Fruit fly (Drosophila melanogaster): ENCODE data around the gene CG4836.

CG4836 gene

DNA sequence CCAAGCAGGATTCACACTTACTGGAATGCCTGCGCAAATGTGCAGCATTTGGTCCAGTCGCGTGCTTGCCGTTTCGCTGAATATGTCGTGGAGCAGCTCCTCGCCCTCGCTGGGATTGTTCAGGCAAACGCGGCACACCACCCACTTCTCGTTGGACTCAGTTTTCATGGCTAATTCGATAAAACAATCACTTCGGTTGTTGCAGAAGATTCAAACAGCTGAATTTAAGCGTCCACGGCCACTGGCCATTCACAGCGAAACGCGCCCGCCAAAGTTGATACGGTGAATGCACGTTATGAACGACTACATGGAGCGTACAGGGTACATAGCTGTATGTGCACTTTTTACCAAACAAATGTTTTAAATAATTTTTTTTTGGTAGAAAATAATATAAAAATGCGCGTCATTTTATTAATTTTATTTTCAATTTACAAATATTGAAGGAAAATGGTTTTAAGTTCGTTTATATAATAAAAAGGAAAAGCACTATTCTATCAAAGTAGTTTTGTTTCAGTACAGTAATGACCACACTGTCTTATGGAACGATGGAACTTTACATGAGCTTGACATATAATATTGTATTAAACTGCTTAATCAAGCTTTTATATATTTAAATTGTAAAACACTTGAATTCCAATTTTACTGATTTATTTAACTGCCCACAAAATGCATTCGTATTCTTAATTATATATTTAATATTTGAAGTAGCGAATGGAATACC, 17.5 kb downstream of the CG4836 start, which contains the start of gene trem (continued):
- TF ChIP-seq Elba2 (GFP tag; optimal IDR thresholded peaks at IDR 0.05) (no peak), sr (GFP tag; IDR thresholded peaks at IDR 0.05) (no peak), CG15601 (tag; optimal IDR thresholded peaks at IDR 0.05) (peak; percentile 55), CG15479 (GFP tag; optimal IDR thresholded peaks at IDR 0.05) (peak; percentile 1), Atf-2 (GFP tag; optimal IDR thresholded peaks at IDR 0.05) (no peak), Mes4 (GFP tag; optimal IDR thresholded peaks at IDR 0.05) (no peak), phol (tag; optimal IDR thresholded peaks at IDR 0.05) (peak; percentile 81), CG15073 (GFP tag; optimal IDR thresholded peaks at IDR 0.05) (no peak), lov (optimal IDR thresholded peaks at IDR 0.05) (no peak), lov (GFP tag; IDR thresholded peaks at IDR 0.05) (no peak), CG13296 (GFP tag; optimal IDR thresholded peaks at IDR 0.05) (peak; percentile 41), Hand (GFP tag; optimal IDR thresholded peaks at IDR 0.05) (no peak), CG4854 (GFP tag; optimal IDR thresholded peaks at IDR 0.05) (peak; percentile 70), hb (GFP tag; IDR thresholded peaks at IDR 0.05; ENCODE audit: partially characterized antibody) (no peak), dpn (GFP tag; optimal IDR thresholded peaks at IDR 0.05) (peak; percentile 58), Hey (tag; optimal IDR thresholded peaks at IDR 0.05) (no peak), Doc3 (GFP tag; IDR thresholded peaks at IDR 0.05; ENCODE audit: partially characterized antibody) (no peak), CG30403 (GFP tag; optimal IDR thresholded peaks at IDR 0.05) (peak; percentile 89), hkb (optimal IDR thresholded peaks at IDR 0.05) (no peak), hkb (GFP tag; IDR thresholded peaks at IDR 0.05) (no peak), salm (tag; optimal IDR thresholded peaks at IDR 0.05) (no peak), Dad (GFP tag; optimal IDR thresholded peaks at IDR 0.05) (no peak), CG13287 (GFP tag; IDR thresholded peaks at IDR 0.05; ENCODE audit: partially characterized antibody) (0 out of 2 replicates have a peak, but pooled peaks have one; percentile 8), twi (tag; optimal IDR thresholded peaks at IDR 0.05) (peak; percentile 67), CG10654 (GFP tag; optimal IDR thresholded peaks at IDR 0.05) (peak; percentile 63), Drgx (GFP tag; IDR thresholded peaks at IDR 0.05) (peak; percentile 36; the same call in 1 of the 2 replicates), zen (tag; optimal IDR thresholded peaks at IDR 0.05) (peak; percentile 76), CG9437 (GFP tag; optimal IDR thresholded peaks at IDR 0.05) (peak; percentile 81), her (GFP tag; optimal IDR thresholded peaks at IDR 0.05) (no peak), Ssrp (tag; optimal IDR thresholded peaks at IDR 0.05) (peak; percentile 81), CG31365 (tag; optimal IDR thresholded peaks at IDR 0.05) (no peak), dm (GFP tag; optimal IDR thresholded peaks at IDR 0.05) (no peak), shn (GFP tag; optimal IDR thresholded peaks at IDR 0.05) (peak; percentile 12), fu2 (GFP tag; optimal IDR thresholded peaks at IDR 0.05) (peak; percentile 2), Atf3 (GFP tag; optimal IDR thresholded peaks at IDR 0.05) (no peak), tio (GFP tag; optimal IDR thresholded peaks at IDR 0.05) (no peak), Adf1 (GFP tag; IDR thresholded peaks at IDR 0.05) (no peak), Dip2 (GFP tag; IDR thresholded peaks at IDR 0.05) (no peak), Ets65A (GFP tag) (peak; percentile 96), HLH54F (GFP tag; optimal IDR thresholded peaks at IDR 0.05) (peak; percentile 54), HLHmδ (GFP tag; optimal IDR thresholded peaks at IDR 0.05) (no peak), CG6272 (GFP tag; IDR thresholded peaks at IDR 0.05) (peak; percentile 75), MTF-1 (GFP tag; optimal IDR thresholded peaks at IDR 0.05; ENCODE audit: borderline replicate concordance) (no peak), Deaf1 (tag; optimal IDR thresholded peaks at IDR 0.05) (no peak), CG1647 (GFP tag; optimal IDR thresholded peaks at IDR 0.05) (no peak), CG18764 (GFP tag; optimal IDR thresholded peaks at IDR 0.05) (peak; percentile 51), CG1603 (tag; optimal IDR thresholded peaks at IDR 0.05) (no peak), CG30431 (GFP tag; optimal IDR thresholded peaks at IDR 0.05) (peak; percentile 50), CG2712 (tag; optimal IDR thresholded peaks at IDR 0.05) (peak; percentile 81), tll (GFP tag; optimal IDR thresholded peaks at IDR 0.05) (peak in 1 of 2 experiments; percentile 0)
